Worm (Caenorhabditis elegans): Measurements from ENCODE around the gene mvk-1.
A peak's percentile ranks its signal among the peaks of the same experiment; 100 is the strongest.

Gene mvk-1

DNA sequence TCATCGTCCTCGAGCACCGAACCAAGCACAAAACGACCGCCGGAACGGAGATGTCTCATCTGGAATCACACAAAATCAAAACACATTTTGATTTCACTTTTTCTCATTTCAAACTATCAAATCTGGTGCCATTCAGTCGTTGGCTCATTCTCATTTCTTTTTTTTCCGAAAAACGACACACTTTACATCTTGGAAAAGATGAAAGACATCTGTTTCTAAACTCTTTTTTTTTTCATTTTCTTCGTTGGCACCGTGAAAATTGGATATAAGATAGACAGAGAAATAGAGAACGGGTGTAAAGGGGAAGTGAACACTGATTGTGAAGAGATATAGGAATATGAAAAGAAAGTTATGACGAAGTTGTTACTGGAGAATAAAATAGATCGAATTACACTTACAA is 19.7 kb upstream of the mvk-1 start:
- TF ChIP-seq lin-35 (GFP tag; optimal IDR thresholded peaks at IDR 0.05) (no peak), Y79H2A.3 (GFP tag; conservative IDR thresholded peaks at IDR 0.05) (no peak), attf-3 (GFP tag; conservative IDR thresholded peaks at IDR 0.05) (no peak), ztf-25 (GFP tag; IDR thresholded peaks at IDR 0.05) (no peak), tbp1 (GFP tag; optimal IDR thresholded peaks at IDR 0.05) (no peak), mcd-1 (GFP tag; IDR thresholded peaks at IDR 0.05) (no peak), F23B12.7 (tag; optimal IDR thresholded peaks at IDR 0.05; ENCODE audit: insufficient read depth) (no peak), hmg-1.2 (GFP tag; IDR thresholded peaks at IDR 0.05) (no peak), aptf-3 (GFP tag; IDR thresholded peaks at IDR 0.05) (no peak), nhr-120 (GFP tag; IDR thresholded peaks at IDR 0.05) (no peak), F55B11.4 (tag; optimal IDR thresholded peaks at IDR 0.05; ENCODE audit: borderline replicate concordance, insufficient read depth) (no peak), hrde-1 (tag; optimal IDR thresholded peaks at IDR 0.05; ENCODE audit: borderline replicate concordance) (no peak), him-1 (tag; optimal IDR thresholded peaks at IDR 0.05) (no peak), nfya-2 (GFP tag; IDR thresholded peaks at IDR 0.05) (no peak), F52B5.7 (tag; optimal IDR thresholded peaks at IDR 0.05) (no peak), fkh-3 (tag; optimal IDR thresholded peaks at IDR 0.05) (no peak)

DNA sequence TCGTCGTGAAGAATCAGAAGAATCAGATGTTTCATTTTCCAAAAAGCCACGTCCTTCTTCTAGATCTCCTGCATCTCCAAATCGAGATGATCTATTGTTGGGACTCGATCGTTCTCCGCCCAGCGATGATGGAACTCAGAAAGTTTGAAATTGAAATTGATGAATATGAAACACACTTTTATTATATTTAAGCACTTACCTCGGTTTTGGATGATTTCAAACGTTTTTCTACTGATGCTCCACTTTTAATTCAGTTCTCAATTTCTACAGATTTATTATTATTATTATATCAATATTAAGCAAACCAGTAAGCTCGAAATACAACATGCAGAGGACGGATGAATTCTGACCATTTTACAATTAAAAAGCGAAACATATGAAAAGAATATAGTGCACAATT is 18.5 kb upstream of the mvk-1 start:
- TF ChIP-seq F22D6.2 (tag; optimal IDR thresholded peaks at IDR 0.05) (no peak), ekl-4 (GFP tag; IDR thresholded peaks at IDR 0.05) (no peak), tbx-9 (tag; optimal IDR thresholded peaks at IDR 0.05; ENCODE audit: borderline replicate concordance) (no peak), K11D2.4 (GFP tag; IDR thresholded peaks at IDR 0.05) (no peak), lin-35 (GFP tag; optimal IDR thresholded peaks at IDR 0.05) (no peak), egl-18 (GFP tag; IDR thresholded peaks at IDR 0.05) (no peak), B0336.3 (GFP tag; IDR thresholded peaks at IDR 0.05) (no peak), F55B11.4 (tag; optimal IDR thresholded peaks at IDR 0.05; ENCODE audit: borderline replicate concordance, insufficient read depth) (no peak), F57C9.4 (tag; optimal IDR thresholded peaks at IDR 0.05) (no peak), mxl-1 (tag; optimal IDR thresholded peaks at IDR 0.05) (no peak), F10E7.11 (tag; optimal IDR thresholded peaks at IDR 0.05) (no peak), attf-5 (GFP tag; optimal IDR thresholded peaks at IDR 0.05) (no peak)

ce11 chrIII:6153112-6153511 is 17.0 kb upstream of the mvk-1 start:
- peak; percentile 31; the same call in 1 of the 2 replicates for TF ChIP-seq C17E4.6 (GFP tag; IDR thresholded peaks at IDR 0.05)
- peak; percentile 83 for TF ChIP-seq egrh-3 (GFP tag; IDR thresholded peaks at IDR 0.05)
- peak; percentile 25; the same call in 1 of the 2 replicates for TF ChIP-seq mcd-1 (GFP tag; IDR thresholded peaks at IDR 0.05)

- peak; percentile 73 for TF ChIP-seq attf-3 (GFP tag; conservative IDR thresholded peaks at IDR 0.05)
Observed at ce11 chrIII:6152078-6152477, 16.0 kb upstream of the mvk-1 start.

ce11 chrIII:6149467-6150072 is 13.5 kb upstream of the mvk-1 start, which contains the start of the genes wht-7 and Y42G9A.1:
wht-7 (minus strand) TSS chrIII:6149597.
Y42G9A.1 (plus strand) TSS chrIII:6149961.
- no peak for TF ChIP-seq ccch-3 (GFP tag; optimal IDR thresholded peaks at IDR 0.05)
- TF ChIP-seq rcor-1 (GFP tag; IDR thresholded peaks at IDR 0.05) = no peak
- TF ChIP-seq lin-35 (GFP tag; optimal IDR thresholded peaks at IDR 0.05) = no peak
- 0 out of 2 replicates have a peak, but pooled peaks have one; percentile 16 for TF ChIP-seq B0019.2 (GFP tag; conservative IDR thresholded peaks at IDR 0.05)
- TF ChIP-seq lin-40 (tag; optimal IDR thresholded peaks at IDR 0.05) = no peak
- TF ChIP-seq B0035.1 (tag; optimal IDR thresholded peaks at IDR 0.05) = no peak
- no peak for TF ChIP-seq egl-18 (GFP tag; IDR thresholded peaks at IDR 0.05)
- no peak for TF ChIP-seq bed-2 (GFP tag; IDR thresholded peaks at IDR 0.05)
- TF ChIP-seq ZK185.1 (tag; optimal IDR thresholded peaks at IDR 0.05; ENCODE audit: poor library complexity, severe bottlenecking) = no peak
- TF ChIP-seq chd-7 (tag; optimal IDR thresholded peaks at IDR 0.05) = no peak
- peak; percentile 40; the same call in 1 of the 2 replicates for TF ChIP-seq dox-1 (GFP tag; IDR thresholded peaks at IDR 0.05)
- TF ChIP-seq ceh-40 (GFP tag; IDR thresholded peaks at IDR 0.05) = no peak
- TF ChIP-seq ztf-6 (GFP tag; IDR thresholded peaks at IDR 0.05) = no peak
- TF ChIP-seq snpc-1.3 (tag; optimal IDR thresholded peaks at IDR 0.05; ENCODE audit: insufficient read depth) = no peak
- TF ChIP-seq nhr-80 (tag; optimal IDR thresholded peaks at IDR 0.05) = peak; percentile 83
- TF ChIP-seq sdz-38 (tag; optimal IDR thresholded peaks at IDR 0.05) = no peak
